Worm (Caenorhabditis elegans): ENCODE results near the gene C02E7.8.

DNA sequence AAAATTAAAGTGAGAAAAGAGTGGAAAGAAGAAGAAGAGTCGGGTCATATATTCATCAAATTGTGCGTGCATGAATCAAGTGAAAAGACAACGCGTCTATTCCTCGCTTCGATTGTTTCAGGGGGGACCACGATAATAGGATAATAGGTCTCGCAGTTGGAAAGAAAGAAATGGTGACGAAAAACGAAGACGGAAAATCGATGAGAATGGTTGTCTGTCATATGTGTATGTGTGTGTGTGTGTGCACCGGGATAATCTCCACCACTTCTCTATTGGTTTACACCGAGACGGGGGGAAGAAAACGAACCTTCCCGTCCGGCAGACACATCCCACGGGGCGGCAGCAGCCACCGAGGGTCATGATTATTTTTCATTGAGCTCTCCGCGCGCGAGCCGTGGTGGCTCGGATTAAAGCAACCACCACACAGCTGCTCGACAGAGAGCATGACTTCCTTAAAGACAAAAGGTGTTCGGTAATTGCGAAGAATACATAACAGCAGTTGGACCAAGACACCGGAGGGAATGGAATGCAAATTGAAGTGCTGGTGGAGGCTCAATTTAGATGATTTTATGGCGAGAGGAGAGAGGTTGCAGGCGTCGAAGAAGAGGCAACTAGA, 43.5 kb upstream of the C02E7.8 start:
- no peak for TF ChIP-seq sdz-12 (GFP tag; optimal IDR thresholded peaks at IDR 0.05)
- no peak for TF ChIP-seq nhr-76 (tag; optimal IDR thresholded peaks at IDR 0.05)
- TF ChIP-seq nhr-77 (tag; optimal IDR thresholded peaks at IDR 0.05) = no peak
- no peak for TF ChIP-seq aly-2 (tag; optimal IDR thresholded peaks at IDR 0.05)
- TF ChIP-seq ama-1 (optimal IDR thresholded peaks at IDR 0.05) = no peak
- no peak for TF ChIP-seq zip-11 (GFP tag; IDR thresholded peaks at IDR 0.05)
- no peak for TF ChIP-seq skn-1 (tag; optimal IDR thresholded peaks at IDR 0.05)
- no peak for TF ChIP-seq Y5F2A.4 (GFP tag; optimal IDR thresholded peaks at IDR 0.05)
- TF ChIP-seq nhr-10 (tag; optimal IDR thresholded peaks at IDR 0.05) = no peak

Data from whole organism, L4 larva.